Fruit fly (Drosophila melanogaster) whole organism, wandering third instar larva: ENCODE measurements around the gene CG10208.

Experiments
- Abd-B ChIP-seq: fragments of >200 bp; optimal IDR thresholded peaks from 2 replicates; lab custom pipeline; 2017; ENCODE audit warnings: missing biosample characterization, missing genetic modification characterization
- CG32264 ChIP-seq: fragments of 200-800 bp; sonication (Bioruptor generic); optimal IDR thresholded peaks from 2 replicates; lab custom pipeline; 2016; ENCODE audit warnings: missing biosample characterization, missing genetic modification characterization
- CG9705 ChIP-seq: fragments of 200-800 bp; sonication (Bioruptor generic); optimal IDR thresholded peaks from 2 replicates; lab custom pipeline; 2018; ENCODE audit warnings: missing biosample characterization, mild to moderate bottlenecking, missing genetic modification characterization
- CrebA ChIP-seq: fragments of 200-800 bp; sonication (Bioruptor generic); optimal IDR thresholded peaks from 2 replicates; lab custom pipeline; 2016; ENCODE audit warnings: missing biosample characterization, mild to moderate bottlenecking, missing genetic modification characterization, borderline replicate concordance
- Dfd ChIP-seq: fragments of >200 bp; optimal IDR thresholded peaks from 2 replicates; lab custom pipeline; 2017; ENCODE audit warnings: missing biosample characterization, missing genetic modification characterization
- Dif ChIP-seq: fragments of 200-275, 200-300 bp; sonication (Bioruptor generic); optimal IDR thresholded peaks from 2 replicates; lab custom pipeline; 2018; ENCODE audit warnings: missing biosample characterization, missing genetic modification characterization; ENCODE audit not compliant: partially characterized antibody
- GATAd ChIP-seq: sonication (Bioruptor generic); optimal IDR thresholded peaks from 2 replicates; lab custom pipeline; 2016; ENCODE audit warnings: missing biosample characterization, missing genetic modification characterization
- HLH106 ChIP-seq: fragments of 200-800 bp; optimal IDR thresholded peaks from 3 replicates; lab custom pipeline; 2019; ENCODE audit warnings: missing biosample characterization, mild to moderate bottlenecking, missing genetic modification characterization, moderate library complexity
- Hnf4 ChIP-seq: fragments of 200-800 bp; sonication (Bioruptor generic); optimal IDR thresholded peaks from 2 replicates; lab custom pipeline; 2016; ENCODE audit warnings: missing biosample characterization, mild to moderate bottlenecking, missing genetic modification characterization
- Hr78 ChIP-seq: fragments of >200 bp; optimal IDR thresholded peaks from 2 replicates; lab custom pipeline; 2017; ENCODE audit warnings: missing biosample characterization, missing genetic modification characterization
- Hr83 ChIP-seq: fragments of 200-300 bp; sonication (Bioruptor generic); optimal IDR thresholded peaks from 2 replicates; lab custom pipeline; 2016; ENCODE audit warnings: missing biosample characterization, mild to moderate bottlenecking, missing genetic modification characterization, moderate library complexity; ENCODE audit not compliant: poor library complexity, severe bottlenecking
- Jra ChIP-seq: sonication (Bioruptor generic); optimal IDR thresholded peaks from 2 replicates; lab custom pipeline; 2016; ENCODE audit warnings: missing biosample characterization, missing genetic modification characterization
- Mio ChIP-seq: sonication (Bioruptor generic); optimal IDR thresholded peaks from 2 replicates; lab custom pipeline; 2016; ENCODE audit warnings: missing biosample characterization, missing genetic modification characterization
- Myc ChIP-seq: fragments of >200 bp; optimal IDR thresholded peaks from 2 replicates; lab custom pipeline; 2017
- N ChIP-seq: fragments of >200 bp; optimal IDR thresholded peaks from 2 replicates; lab custom pipeline; 2018; ENCODE audit warnings: missing biosample characterization, missing external identifiers, missing genetic modification characterization
- OdsH ChIP-seq: fragments of 200-800 bp; sonication (Bioruptor generic); optimal IDR thresholded peaks from 2 replicates; lab custom pipeline; 2016; ENCODE audit warnings: missing biosample characterization, mild to moderate bottlenecking, missing genetic modification characterization
- Rel ChIP-seq, 2 experiments: fragments of 200-800 bp; sonication (Bioruptor generic) in 1 of 2; optimal IDR thresholded peaks; 2 replicates in 1 of 2; 3 replicates in 1 of 2; lab custom pipeline; 2016 to 2019; ENCODE audit warnings: mild to moderate bottlenecking in 2 of 2, missing biosample characterization in 2 of 2, missing genetic modification characterization in 2 of 2, moderate library complexity in 1 of 2
- Sp1 ChIP-seq: fragments of 200-800 bp; sonication (Bioruptor generic); optimal IDR thresholded peaks from 3 replicates; lab custom pipeline; 2019; ENCODE audit warnings: missing biosample characterization, mild to moderate bottlenecking, missing genetic modification characterization, moderate library complexity
- Vsx2 ChIP-seq: fragments of 200-300, 225-300 bp; sonication (Bioruptor generic); optimal IDR thresholded peaks from 2 replicates; lab custom pipeline; 2018; ENCODE audit warnings: missing biosample characterization, missing genetic modification characterization; ENCODE audit not compliant: partially characterized antibody
- br ChIP-seq: fragments of 200-800 bp; sonication (Bioruptor generic); optimal IDR thresholded peaks from 2 replicates; lab custom pipeline; 2016; ENCODE audit warnings: missing biosample characterization, missing genetic modification characterization
- brk ChIP-seq: fragments of 200-800 bp; sonication (Bioruptor generic); optimal IDR thresholded peaks from 2 replicates; lab custom pipeline; 2016; ENCODE audit warnings: missing biosample characterization, mild to moderate bottlenecking, missing genetic modification characterization
- dl ChIP-seq, 2 experiments: fragments of 175-275, 200-275 bp in 1 of 2; fragments of 200-275 bp in 1 of 2; sonication (Bioruptor generic); optimal IDR thresholded peaks; lab custom pipeline; 2018; ENCODE audit warnings: mild to moderate bottlenecking in 2 of 2, missing biosample characterization in 2 of 2, missing genetic modification characterization in 2 of 2, moderate library complexity in 2 of 2; ENCODE audit not compliant: partially characterized antibody in 2 of 2, insufficient read depth in 1 of 2
- dmrt93B ChIP-seq: fragments of 200-800 bp; sonication (Bioruptor generic); optimal IDR thresholded peaks from 2 replicates; lab custom pipeline; 2018; ENCODE audit warnings: missing biosample characterization, mild to moderate bottlenecking, missing genetic modification characterization
- dsf ChIP-seq: sonication (Bioruptor generic); optimal IDR thresholded peaks from 2 replicates; lab custom pipeline; 2016; ENCODE audit warnings: missing biosample characterization, missing genetic modification characterization, borderline replicate concordance
- ey ChIP-seq: fragments of 200-800 bp; sonication (Bioruptor generic); optimal IDR thresholded peaks from 2 replicates; lab custom pipeline; 2016; ENCODE audit warnings: missing biosample characterization, missing genetic modification characterization
- foxo ChIP-seq, 2 experiments: fragments of 200-800 bp; sonication (Bioruptor generic); optimal IDR thresholded peaks; 2 replicates in 1 of 2; 3 replicates in 1 of 2; lab custom pipeline; 2016 to 2017; ENCODE audit warnings: missing biosample characterization in 2 of 2, missing genetic modification characterization in 2 of 2
- fru ChIP-seq: fragments of 200-800 bp; sonication (Bioruptor generic); optimal IDR thresholded peaks from 3 replicates; lab custom pipeline; 2016; ENCODE audit warnings: missing biosample characterization, mild to moderate bottlenecking, missing genetic modification characterization
- h ChIP-seq: fragments of 200-800 bp; sonication (Bioruptor generic); optimal IDR thresholded peaks from 3 replicates; lab custom pipeline; 2016; ENCODE audit warnings: missing biosample characterization, mild to moderate bottlenecking, missing genetic modification characterization
- jim ChIP-seq: fragments of 175-275, 200-325 bp; sonication (Bioruptor generic); optimal IDR thresholded peaks from 2 replicates; lab custom pipeline; 2016; ENCODE audit warnings: missing biosample characterization, mild to moderate bottlenecking, missing genetic modification characterization
- lola ChIP-seq: fragments of >200 bp; optimal IDR thresholded peaks from 2 replicates; lab custom pipeline; 2017; ENCODE audit warnings: missing biosample characterization, missing genetic modification characterization
- pan ChIP-seq: fragments of >200 bp; optimal IDR thresholded peaks from 2 replicates; lab custom pipeline; 2017
- psq ChIP-seq: fragments of 200-800 bp; sonication (Bioruptor generic); optimal IDR thresholded peaks from 3 replicates; lab custom pipeline; 2017; ENCODE audit warnings: missing biosample characterization, mild to moderate bottlenecking, missing genetic modification characterization, moderate library complexity
- rgr ChIP-seq: fragments of 200-800 bp; sonication (Bioruptor generic); optimal IDR thresholded peaks from 3 replicates; lab custom pipeline; 2016; ENCODE audit warnings: missing biosample characterization, mild to moderate bottlenecking, missing genetic modification characterization
- sage ChIP-seq: fragments of 200-800 bp; sonication (Bioruptor generic); optimal IDR thresholded peaks from 2 replicates; lab custom pipeline; 2016; ENCODE audit warnings: missing biosample characterization, mild to moderate bottlenecking, missing genetic modification characterization
- sv ChIP-seq: fragments of 200-800 bp; sonication (Bioruptor generic); optimal IDR thresholded peaks from 3 replicates; lab custom pipeline; 2016; ENCODE audit warnings: missing biosample characterization, missing genetic modification characterization
- tai ChIP-seq: sonication (Bioruptor generic); optimal IDR thresholded peaks from 2 replicates; lab custom pipeline; 2016; ENCODE audit warnings: missing biosample characterization, missing genetic modification characterization
- usp ChIP-seq: fragments of >200 bp; optimal IDR thresholded peaks from 2 replicates; lab custom pipeline; 2017; ENCODE audit warnings: missing biosample characterization, missing genetic modification characterization
- woc ChIP-seq: sonication (Bioruptor generic); optimal IDR thresholded peaks from 2 replicates; lab custom pipeline; 2016; ENCODE audit warnings: missing biosample characterization, mild to moderate bottlenecking, missing genetic modification characterization

Gene CG10208

dm6 chr3R:23732533-23732932 lies 41.4 kb downstream of the CG10208 start:
- TF ChIP-seq sage (GFP tag; lab: Kevin White, UChicago) = no peak

- TF ChIP-seq Rel (GFP tag; optimal IDR thresholded peaks at IDR 0.05; lab: Kevin White, UChicago) (no peak), Rel (tag; optimal IDR thresholded peaks at IDR 0.05; lab: Kevin White, UChicago) (peak; percentile 97), Sp1 (GFP tag; lab: Kevin White, UChicago) (no peak), Hr78 (GFP tag; lab: Kevin White, UChicago) (no peak), Myc (lab: Kevin White, UChicago) (no peak), CrebA (GFP tag; lab: Kevin White, UChicago) (no peak), Jra (GFP tag; lab: Kevin White, UChicago) (no peak)
- TF ChIP-seq, all 38 proteins: peak for 1
Observed at dm6 chr3R:23730472-23730801, 43.5 kb downstream of the CG10208 start.

dm6 chr3R:23729632-23730471 lies 44.1 kb downstream of the CG10208 start:
- TF ChIP-seq woc (GFP tag; lab: Kevin White, UChicago) (no peak), ey (GFP tag; lab: Kevin White, UChicago) (no peak), dl (GFP tag; optimal IDR thresholded peaks at IDR 0.05; lab: Kevin White, UChicago; ENCODE audit: insufficient read depth in 1 of 2, partially characterized antibody in 2 of 2) (no peak), fru (GFP tag; lab: Kevin White, UChicago) (peak; percentile 14), brk (GFP tag; lab: Kevin White, UChicago) (peak; percentile 52), Dif (GFP tag; lab: Kevin White, UChicago) (peak; percentile 40), Dfd (GFP tag; lab: Kevin White, UChicago) (no peak), tai (GFP tag; lab: Kevin White, UChicago) (no peak), jim (no peak), Jra (GFP tag; lab: Kevin White, UChicago) (no peak), dmrt93B (no peak), GATAd (no peak), Hnf4 (peak; percentile 2), Sp1 (GFP tag; lab: Kevin White, UChicago) (peak; percentile 9), CrebA (GFP tag; lab: Kevin White, UChicago) (no peak), Mio (no peak), sage (GFP tag; lab: Kevin White, UChicago) (no peak), N (GFP tag; lab: Kevin White, UChicago) (no peak), CG32264 (GFP tag; lab: Kevin White, UChicago) (no peak), sv (GFP tag; lab: Kevin White, UChicago) (no peak), Hr78 (GFP tag; lab: Kevin White, UChicago) (no peak), h (GFP tag; lab: Kevin White, UChicago) (peak; percentile 40), HLH106 (peak; percentile 8), dsf (GFP tag; lab: Kevin White, UChicago) (no peak), psq (GFP tag; lab: Kevin White, UChicago) (no peak), OdsH (GFP tag; lab: Kevin White, UChicago) (no peak), Vsx2 (no peak), lola (no peak), rgr (GFP tag; lab: Kevin White, UChicago) (no peak), usp (GFP tag; lab: Kevin White, UChicago) (no peak), pan (no peak), foxo (GFP tag; optimal IDR thresholded peaks at IDR 0.05; lab: Kevin White, UChicago) (peak in 1 of 2 experiments; percentile 15), Rel (GFP tag; optimal IDR thresholded peaks at IDR 0.05; lab: Kevin White, UChicago) (no peak), Rel (tag; optimal IDR thresholded peaks at IDR 0.05; lab: Kevin White, UChicago) (peak; percentile 5), br (peak; percentile 14), Hr83 (GFP tag; lab: Kevin White, UChicago) (no peak), Myc (lab: Kevin White, UChicago) (no peak), CG9705 (GFP tag; lab: Kevin White, UChicago) (no peak), Abd-B (GFP tag; lab: Kevin White, UChicago) (no peak)
